Fruit fly (Drosophila melanogaster): ENCODE data around the gene CG3164.

DNA sequence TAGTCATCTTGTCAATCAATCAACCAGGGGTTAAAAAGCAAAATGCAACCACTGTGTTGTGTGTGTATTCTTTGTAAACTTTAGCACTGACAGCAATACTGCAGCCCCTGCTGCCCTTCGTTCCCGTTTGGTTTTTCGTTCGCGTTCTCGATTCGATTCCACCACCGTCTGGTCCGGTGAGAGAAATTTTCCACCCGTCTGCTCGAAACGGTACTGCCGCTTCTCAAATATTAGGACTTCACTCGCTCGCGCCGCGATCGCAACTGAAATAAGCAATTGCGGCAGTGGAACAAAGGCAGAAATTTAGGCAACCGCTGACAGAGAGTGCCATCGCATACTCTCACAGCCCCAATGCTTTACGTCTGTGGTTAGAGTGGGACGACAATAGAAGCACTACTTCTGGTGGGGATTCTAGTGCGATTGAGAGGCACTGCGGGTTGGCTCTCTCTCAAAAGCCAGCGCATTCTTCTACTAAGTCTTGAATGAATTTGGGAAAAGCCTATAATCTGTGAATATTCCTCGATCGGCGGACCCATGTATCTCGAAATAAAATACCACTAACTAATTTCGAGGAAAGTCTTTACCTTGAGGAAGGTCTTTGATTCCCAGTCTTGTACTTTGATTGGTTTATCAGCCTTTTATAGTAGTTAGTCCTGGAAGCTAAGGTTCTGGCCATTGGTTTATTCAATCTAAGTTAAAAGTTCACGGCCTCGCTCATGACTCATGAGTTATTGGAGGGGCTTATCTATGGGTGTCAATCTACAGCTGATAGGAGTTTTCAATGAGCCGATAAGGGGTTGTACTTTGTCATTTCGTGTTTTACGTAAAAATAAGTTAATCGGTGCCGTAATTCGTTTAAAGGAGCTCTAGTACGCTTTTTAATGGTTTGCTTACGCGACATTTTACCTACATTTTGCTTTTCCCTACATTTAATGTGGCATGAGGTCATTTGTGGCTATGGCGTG is 1.3 kb downstream of the CG3164 start:
- TF ChIP-seq tio (GFP tag; optimal IDR thresholded peaks at IDR 0.05), result no peak
- no peak for TF ChIP-seq br (optimal IDR thresholded peaks at IDR 0.05)
- peak; percentile 60 for TF ChIP-seq CG12659 (GFP tag; optimal IDR thresholded peaks at IDR 0.05)
- no peak for TF ChIP-seq CG4404 (GFP tag; IDR thresholded peaks at IDR 0.05)
- no peak for TF ChIP-seq tx (GFP tag; optimal IDR thresholded peaks at IDR 0.05)
- no peak for TF ChIP-seq inv (GFP tag; IDR thresholded peaks at IDR 0.05; ENCODE audit: partially characterized antibody)

All from whole organism, embryonic.